Fruit fly (Drosophila melanogaster): ENCODE results near the gene CG9215.

DNA sequence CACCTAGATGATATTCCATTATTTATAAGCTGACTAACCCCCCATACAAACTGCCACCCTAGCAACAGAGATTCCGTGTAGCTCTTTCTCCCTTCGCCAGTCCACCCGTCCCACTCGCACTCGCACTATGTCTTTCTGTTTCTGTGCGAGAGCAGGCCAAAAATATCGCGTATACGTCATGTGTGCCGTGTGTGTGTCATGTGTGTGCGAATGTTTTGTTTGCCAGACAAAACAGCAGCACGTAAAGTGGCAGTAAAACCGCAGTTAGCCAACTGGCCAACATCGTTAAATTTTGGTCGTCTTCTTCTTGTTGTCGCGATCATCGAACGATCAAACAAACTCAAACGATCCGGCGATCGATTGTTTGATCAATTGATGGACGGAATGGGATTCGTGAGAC lies 48.8 kb upstream of the CG9215 start:
- TF ChIP-seq EcR (GFP tag; optimal IDR thresholded peaks at IDR 0.05) (no peak), pan (optimal IDR thresholded peaks at IDR 0.05) (no peak), usp (GFP tag; optimal IDR thresholded peaks at IDR 0.05) (no peak), psq (optimal IDR thresholded peaks at IDR 0.05) (no peak), CG8478 (optimal IDR thresholded peaks at IDR 0.05) (no peak), Dll (optimal IDR thresholded peaks at IDR 0.05) (no peak)
